Fruit fly (Drosophila melanogaster) whole organism, pupa: ENCODE data around the gene CG15740.

Source experiments
- CG17806 ChIP-seq: fragments of 200-800 bp; sonication (Bioruptor generic); optimal IDR thresholded peaks from 2 replicates; lab custom pipeline; 2018; ENCODE audit warnings: missing biosample characterization, mild to moderate bottlenecking, missing genetic modification characterization, moderate library complexity
- fd96Ca ChIP-seq: fragments of 200-800 bp; sonication (Bioruptor generic); IDR thresholded peaks from 3 replicates; pipeline ENCODE4 v1.3.6; 2022; ENCODE audit warnings: missing biosample characterization, missing genetic modification characterization

dm6 chrX:11819241-11819862 lies 26.5 kb downstream of the CG15740 start:
- no peak for TF ChIP-seq CG17806 (tag; lab: Kevin White, UChicago)
- no peak for TF ChIP-seq fd96Ca
